Fruit fly (Drosophila melanogaster) whole organism, embryonic: ENCODE measurements around the gene CG33284.

Source experiments
- ATbp ChIP-seq: fragments of 200-800 bp; sonication (Bioruptor generic); optimal IDR thresholded peaks from 2 replicates; lab custom pipeline; 2017; ENCODE audit warnings: missing biosample characterization, mild to moderate bottlenecking, missing genetic modification characterization, missing genetic modification reagents
- B-H1 ChIP-seq: fragments of 200-800 bp; sonication (Bioruptor generic); IDR thresholded peaks from 3 replicates; pipeline ENCODE4 v1.3.6; 2022; ENCODE audit warnings: missing biosample characterization, missing genetic modification characterization
- CG10959 ChIP-seq: fragments of 200-800 bp; sonication (Bioruptor generic); IDR thresholded peaks from 2 replicates; pipeline ENCODE4 v1.3.6; 2022; ENCODE audit warnings: missing biosample characterization, missing genetic modification characterization
- CG11093 ChIP-seq: fragments of 200-800 bp; sonication (Bioruptor generic); IDR thresholded peaks from 3 replicates; pipeline ENCODE4 v1.3.6; 2022; ENCODE audit warnings: missing biosample characterization, missing genetic modification characterization
- CG14014 ChIP-seq: fragments of 200-800 bp; sonication (Bioruptor generic); IDR thresholded peaks from 2 replicates; pipeline ENCODE4 v1.3.6; 2022; ENCODE audit warnings: missing biosample characterization, missing genetic modification characterization
- CG17359 ChIP-seq: fragments of 200-800 bp; sonication (Bioruptor generic); optimal IDR thresholded peaks from 3 replicates; lab custom pipeline; 2018; ENCODE audit warnings: missing biosample characterization, mild to moderate bottlenecking, missing genetic modification characterization, moderate library complexity
- CG1792 ChIP-seq: fragments of 200-800 bp; sonication (Bioruptor generic); optimal IDR thresholded peaks from 2 replicates; lab custom pipeline; 2016; ENCODE audit warnings: missing biosample characterization, missing genetic modification characterization
- MBD-R2 ChIP-seq: fragments of 200-800 bp; sonication (Bioruptor generic); IDR thresholded peaks from 2 replicates; pipeline ENCODE4 v1.3.6; 2022; ENCODE audit warnings: missing biosample characterization, missing genetic modification characterization
- Nf-YC ChIP-seq: fragments of 200-800 bp; optimal IDR thresholded peaks from 3 replicates; lab custom pipeline; 2019; ENCODE audit warnings: missing biosample characterization, mild to moderate bottlenecking, missing genetic modification characterization, moderate library complexity
- dmrt11E ChIP-seq: fragments of 200-800 bp; sonication (Bioruptor generic); optimal IDR thresholded peaks from 3 replicates; lab custom pipeline; 2018; ENCODE audit warnings: missing biosample characterization, mild to moderate bottlenecking, missing genetic modification characterization, moderate library complexity
- gro ChIP-seq: fragments of 200-800 bp; sonication (Bioruptor generic); optimal IDR thresholded peaks from 2 replicates; lab custom pipeline; 2016; ENCODE audit warnings: missing biosample characterization, missing genetic modification characterization
- hbn ChIP-seq: fragments of 200-800 bp; sonication (Bioruptor generic); IDR thresholded peaks from 2 replicates; pipeline ENCODE4 v1.3.6; 2022; ENCODE audit warnings: missing biosample characterization, missing genetic modification characterization; ENCODE audit not compliant: partially characterized antibody
- sens-2 ChIP-seq: fragments of 200-800 bp; sonication (Bioruptor generic); IDR thresholded peaks from 2 replicates; pipeline ENCODE4 v1.3.6; 2022; ENCODE audit warnings: missing biosample characterization, missing genetic modification characterization
- tx ChIP-seq: fragments of 200-800 bp; sonication (Bioruptor generic); optimal IDR thresholded peaks from 2 replicates; lab custom pipeline; 2016; ENCODE audit warnings: missing biosample characterization, missing genetic modification characterization

- TF ChIP-seq tx (GFP tag; lab: Kevin White, UChicago) (no peak), ATbp (GFP tag; lab: Kevin White, UChicago) (no peak), Nf-YC (no peak), CG14014 (GFP tag; lab: Robert Waterston, UW) (no peak), B-H1 (GFP tag; lab: Robert Waterston, UW) (no peak), CG17359 (no peak), CG10959 (GFP tag; lab: Robert Waterston, UW) (no peak), hbn (GFP tag; lab: Robert Waterston, UW) (no peak), CG11093 (GFP tag; lab: Robert Waterston, UW) (no peak), CG1792 (no peak), MBD-R2 (GFP tag; lab: Robert Waterston, UW) (no peak), dmrt11E (tag; lab: Kevin White, UChicago) (no peak), gro (no peak), sens-2 (GFP tag; lab: Robert Waterston, UW) (no peak)
These were observed 22.4 kb downstream of the CG33284 start for dm6 chr3L:21145841-21146395.
